Worm (Caenorhabditis elegans) whole organism, mixed stage, embryonic: ENCODE measurements around the gene fbxb-88.

Experiments used
- bed-3 ChIP-seq: fragments of 200-800 bp; sonication (Bioruptor generic); optimal IDR thresholded peaks from 3 replicates; lab custom pipeline; 2018; ENCODE audit warnings: mild to moderate bottlenecking, missing genetic modification characterization, moderate library complexity, missing compliant biosample characterization
- blmp-1 ChIP-seq: fragments of 150-350 bp; optimal IDR thresholded peaks from 2 replicates; lab custom pipeline; 2014; ENCODE audit warnings: missing biosample characterization, missing genetic modification characterization
- cnd-1 ChIP-seq: fragments of 200-800 bp; sonication (Bioruptor generic); optimal IDR thresholded peaks from 2 replicates; lab custom pipeline; 2018; ENCODE audit warnings: mild to moderate bottlenecking, missing genetic modification characterization, missing compliant biosample characterization
- elt-3 ChIP-seq: fragments of 150-350 bp; optimal IDR thresholded peaks from 2 replicates; lab custom pipeline; 2014; ENCODE audit warnings: missing biosample characterization, missing genetic modification characterization
- lin-32 ChIP-seq: fragments of 200-800 bp; sonication (Bioruptor generic); optimal IDR thresholded peaks from 2 replicates; lab custom pipeline; 2018; ENCODE audit warnings: mild to moderate bottlenecking, missing genetic modification characterization, missing compliant biosample characterization
- mls-2 ChIP-seq: sonication (generic microtip); optimal IDR thresholded peaks from 2 replicates; lab custom pipeline; 2016; ENCODE audit warnings: mild to moderate bottlenecking, missing genetic modification characterization, moderate library complexity, missing compliant biosample characterization
- nhr-12 ChIP-seq: fragments of 150-350 bp; optimal IDR thresholded peaks from 2 replicates; lab custom pipeline; 2014; ENCODE audit warnings: missing biosample characterization, missing genetic modification characterization
- nhr-237 ChIP-seq: fragments of 150-350 bp; optimal IDR thresholded peaks from 2 replicates; lab custom pipeline; 2014; ENCODE audit warnings: missing biosample characterization, missing genetic modification characterization
- nhr-28 ChIP-seq: fragments of 150-350 bp; optimal IDR thresholded peaks from 2 replicates; lab custom pipeline; 2014; ENCODE audit warnings: missing biosample characterization, missing genetic modification characterization
- nhr-76 ChIP-seq: sonication (generic microtip); optimal IDR thresholded peaks from 2 replicates; lab custom pipeline; 2017; ENCODE audit warnings: missing biosample characterization, missing genetic modification characterization
- pha-4 ChIP-seq: fragments of 150-350 bp; optimal IDR thresholded peaks from 2 replicates; lab custom pipeline; 2018; ENCODE audit warnings: missing biosample characterization, missing genetic modification reagents, missing genetic modification characterization
- snpc-4 ChIP-seq: fragments of 150-350 bp; optimal IDR thresholded peaks from 2 replicates; lab custom pipeline; 2014; ENCODE audit warnings: missing biosample characterization, missing genetic modification characterization
- unc-120 ChIP-seq: sonication (generic microtip); optimal IDR thresholded peaks from 2 replicates; lab custom pipeline; 2017; ENCODE audit warnings: missing genetic modification characterization, missing compliant biosample characterization; ENCODE audit not compliant: poor library complexity, severe bottlenecking

DNA sequence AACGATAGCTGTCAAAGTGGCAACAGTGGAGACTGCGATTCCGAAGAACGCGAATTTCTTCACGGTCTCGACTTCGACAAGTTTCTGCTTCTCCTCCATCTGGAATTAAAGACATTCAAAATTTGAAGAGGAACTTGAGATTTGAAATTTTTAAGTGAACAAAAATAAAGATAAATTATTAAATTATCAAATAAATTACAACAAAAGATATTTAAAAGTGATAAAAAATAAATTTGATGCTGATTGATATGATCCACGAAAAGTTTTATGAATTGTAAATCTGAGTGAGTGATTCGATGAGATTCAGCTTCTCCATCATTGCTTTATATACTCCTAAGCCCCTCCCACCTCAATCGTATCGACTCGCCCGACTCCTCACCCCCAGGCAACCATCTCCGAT, 39.8 kb upstream of the fbxb-88 start, which contains the start of gene col-17:
- TF ChIP-seq nhr-28 (no peak), cnd-1 (no peak), nhr-12 (tag; lab: Kevin White, UChicago) (no peak), lin-32 (GFP tag; lab: Kevin White, UChicago) (no peak), elt-3 (tag; lab: Kevin White, UChicago) (no peak), unc-120 (no peak), nhr-76 (tag; lab: Kevin White, UChicago) (no peak), mls-2 (tag; lab: Kevin White, UChicago) (no peak), snpc-4 (tag; lab: Kevin White, UChicago) (no peak), nhr-237 (tag; lab: Kevin White, UChicago) (no peak), blmp-1 (tag; lab: Kevin White, UChicago) (no peak), bed-3 (GFP tag; lab: Kevin White, UChicago) (no peak), pha-4 (no peak)
